Worm (Caenorhabditis elegans): Measurements from ENCODE around the gene cutl-16.

ce11 chrII:6436845-6437244 lies 4.4 kb upstream of the cutl-16 start:
- TF ChIP-seq ztf-29 (GFP tag; IDR thresholded peaks at IDR 0.05) = no peak
- TF ChIP-seq tab-1 (GFP tag; IDR thresholded peaks at IDR 0.05) = no peak

All from whole organism, midembryonic.